Worm (Caenorhabditis elegans) whole organism, L1 larva: Measurements from ENCODE around the gene F58B3.6.

Experiments used
- C34B4.2 ChIP-seq: sonication (generic microtip); optimal IDR thresholded peaks from 2 replicates; lab custom pipeline; 2017; ENCODE audit warnings: mild to moderate bottlenecking, missing genetic modification characterization, missing compliant biosample characterization
- alr-1 ChIP-seq: fragments of 200-800 bp; sonication (Bioruptor generic); optimal IDR thresholded peaks from 2 replicates; lab custom pipeline; 2018; ENCODE audit warnings: borderline replicate concordance, mild to moderate bottlenecking, missing genetic modification characterization, missing compliant biosample characterization
- aly-2 ChIP-seq: fragments of 150-350 bp; optimal IDR thresholded peaks from 2 replicates; lab custom pipeline; 2014; ENCODE audit warnings: missing biosample characterization, missing genetic modification characterization
- ama-1 ChIP-seq: fragments of 150-350 bp; optimal IDR thresholded peaks from 2 replicates; lab custom pipeline; 2014
- blmp-1 ChIP-seq: fragments of 150-350 bp; optimal IDR thresholded peaks from 2 replicates; lab custom pipeline; 2014; ENCODE audit warnings: missing biosample characterization, missing genetic modification characterization
- ceh-82 ChIP-seq, 3 experiments: fragments of 150-350 bp in 1 of 3; sonication (generic microtip) in 2 of 3; optimal IDR thresholded peaks; 2 replicates each; lab custom pipeline; 2014 to 2017; ENCODE audit warnings: missing biosample characterization in 3 of 3, missing genetic modification characterization in 3 of 3
- ceh-90 ChIP-seq: sonication (generic microtip); optimal IDR thresholded peaks from 2 replicates; lab custom pipeline; 2016; ENCODE audit warnings: missing genetic modification characterization, missing compliant biosample characterization
- ces-1 ChIP-seq: fragments of 150-350 bp; optimal IDR thresholded peaks from 2 replicates; lab custom pipeline; 2014; ENCODE audit warnings: missing biosample characterization, missing genetic modification reagents, missing genetic modification characterization
- dpl-1 ChIP-seq, 3 experiments: fragments of 150-350 bp in 2 of 3; sonication (generic microtip) in 1 of 3; optimal IDR thresholded peaks; 2 replicates each; lab custom pipeline; 2014 to 2017; ENCODE audit warnings: missing biosample characterization in 3 of 3, missing genetic modification characterization in 3 of 3, missing genetic modification reagents in 3 of 3
- efl-1 ChIP-seq, 4 experiments: fragments of 150-350 bp; optimal IDR thresholded peaks in 3 of 4; peaks in 1 of 4; 1 replicate in 1 of 4; 2 replicates in 3 of 4; lab custom pipeline; 2014; ENCODE audit warnings: missing biosample characterization in 2 of 4, missing genetic modification characterization in 2 of 4, missing genetic modification reagents in 2 of 4
- efl-3 ChIP-seq: fragments of 200-800 bp; sonication (Bioruptor generic); optimal IDR thresholded peaks from 2 replicates; lab custom pipeline; 2018; ENCODE audit warnings: mild to moderate bottlenecking, missing genetic modification characterization, missing compliant biosample characterization
- egl-13 ChIP-seq: sonication (generic microtip); optimal IDR thresholded peaks from 2 replicates; lab custom pipeline; 2016; ENCODE audit warnings: missing genotype, missing genetic modification reagents, missing genetic modification characterization, missing compliant biosample characterization
- elt-3 ChIP-seq, 6 experiments: fragments of 150-350 bp in 1 of 6; sonication (generic microtip); optimal IDR thresholded peaks; 2 replicates each; lab custom pipeline; 2017 to 2018; ENCODE audit warnings: missing biosample characterization in 6 of 6, missing genetic modification characterization in 6 of 6, inconsistent platforms in 1 of 6
- ets-5 ChIP-seq: fragments of 200-800 bp; sonication (Bioruptor generic); IDR thresholded peaks from 2 replicates; pipeline ENCODE4 v1.3.6; 2022; ENCODE audit warnings: missing genetic modification characterization, missing compliant biosample characterization
- fkh-10 ChIP-seq: sonication (generic microtip); optimal IDR thresholded peaks from 2 replicates; lab custom pipeline; 2017; ENCODE audit warnings: missing biosample characterization, missing genetic modification reagents, missing genetic modification characterization
- fkh-4 ChIP-seq: sonication (generic microtip); optimal IDR thresholded peaks from 2 replicates; lab custom pipeline; 2016; ENCODE audit warnings: missing compliant biosample characterization, missing genetic modification characterization, borderline replicate concordance
- fkh-8 ChIP-seq: sonication (generic microtip); optimal IDR thresholded peaks from 2 replicates; lab custom pipeline; 2016; ENCODE audit warnings: mild to moderate bottlenecking, missing genetic modification characterization, missing compliant biosample characterization
- hlh-17 ChIP-seq: fragments of 200-800 bp; sonication (Bioruptor generic); optimal IDR thresholded peaks from 2 replicates; lab custom pipeline; 2018; ENCODE audit warnings: missing genetic modification characterization, mild to moderate bottlenecking, missing compliant biosample characterization, moderate library complexity, borderline replicate concordance
- hlh-4 ChIP-seq: sonication (generic microtip); optimal IDR thresholded peaks from 2 replicates; lab custom pipeline; 2016; ENCODE audit warnings: mild to moderate bottlenecking, missing genetic modification characterization, missing compliant biosample characterization
- hpl-2 ChIP-seq: fragments of 150-350 bp; optimal IDR thresholded peaks from 2 replicates; lab custom pipeline; 2014; ENCODE audit warnings: missing biosample characterization, missing genetic modification reagents, missing genetic modification characterization
- jun-1 ChIP-seq: fragments of 150-350 bp; optimal IDR thresholded peaks from 2 replicates; lab custom pipeline; 2014; ENCODE audit warnings: missing biosample characterization, missing genetic modification reagents, missing genetic modification characterization
- lin-13 ChIP-seq: fragments of 150-350 bp; optimal IDR thresholded peaks from 2 replicates; lab custom pipeline; 2014; ENCODE audit warnings: missing biosample characterization, missing genetic modification reagents, missing genetic modification characterization
- lin-14 ChIP-seq: fragments of 200-800 bp; sonication (Bioruptor generic); optimal IDR thresholded peaks from 2 replicates; lab custom pipeline; 2018; ENCODE audit warnings: mild to moderate bottlenecking, missing genetic modification characterization, moderate library complexity, missing compliant biosample characterization
- lin-15B ChIP-seq: fragments of 150-350 bp; sonication (generic microtip); optimal IDR thresholded peaks from 3 replicates; lab custom pipeline; 2014; ENCODE audit warnings: missing biosample characterization, missing genetic modification characterization
- lin-35 ChIP-seq, 2 experiments: fragments of 150-350 bp; optimal IDR thresholded peaks; 2 replicates each; lab custom pipeline; 2014; ENCODE audit warnings: missing biosample characterization in 2 of 2, missing genetic modification characterization in 2 of 2, missing genetic modification reagents in 2 of 2
- lin-39 ChIP-seq: fragments of 150-350 bp; optimal IDR thresholded peaks from 2 replicates; lab custom pipeline; 2014; ENCODE audit warnings: missing biosample characterization, missing genetic modification reagents, missing genetic modification characterization
- mep-1 ChIP-seq: fragments of 150-350 bp; optimal IDR thresholded peaks from 2 replicates; lab custom pipeline; 2014; ENCODE audit warnings: missing biosample characterization, missing genetic modification characterization
- nhr-12 ChIP-seq: sonication (generic microtip); optimal IDR thresholded peaks from 2 replicates; lab custom pipeline; 2017; ENCODE audit warnings: missing biosample characterization, missing genetic modification characterization
- nhr-47 ChIP-seq: sonication (generic microtip); optimal IDR thresholded peaks from 2 replicates; lab custom pipeline; 2016; ENCODE audit warnings: mild to moderate bottlenecking, missing genetic modification characterization, moderate library complexity, missing compliant biosample characterization
- nhr-71 ChIP-seq: sonication (generic microtip); optimal IDR thresholded peaks from 2 replicates; lab custom pipeline; 2016; ENCODE audit warnings: mild to moderate bottlenecking, missing genetic modification characterization, moderate library complexity, missing compliant biosample characterization
- nhr-77 ChIP-seq: fragments of 150-350 bp; optimal IDR thresholded peaks from 2 replicates; lab custom pipeline; 2014; ENCODE audit warnings: missing biosample characterization, missing genetic modification characterization
- nhr-90 ChIP-seq: sonication (generic microtip); optimal IDR thresholded peaks from 2 replicates; lab custom pipeline; 2016; ENCODE audit warnings: mild to moderate bottlenecking, missing genetic modification characterization, missing compliant biosample characterization; ENCODE audit not compliant: poor library complexity
- pax-3 ChIP-seq: fragments of 200-800 bp; sonication (Bioruptor generic); optimal IDR thresholded peaks from 2 replicates; lab custom pipeline; 2018; ENCODE audit warnings: mild to moderate bottlenecking, missing genetic modification characterization, moderate library complexity, missing compliant biosample characterization
- pqm-1 ChIP-seq: sonication (generic microtip); optimal IDR thresholded peaks from 3 replicates; lab custom pipeline; 2017; ENCODE audit warnings: missing biosample characterization, missing genetic modification characterization
- rnt-1 ChIP-seq: sonication (generic microtip); optimal IDR thresholded peaks from 2 replicates; lab custom pipeline; 2016; ENCODE audit warnings: mild to moderate bottlenecking, missing genetic modification characterization, moderate library complexity, missing compliant biosample characterization
- skn-1 ChIP-seq: fragments of 150-350 bp; optimal IDR thresholded peaks from 2 replicates; lab custom pipeline; 2014; ENCODE audit warnings: missing biosample characterization, missing genetic modification characterization
- snu-23 ChIP-seq: sonication (generic microtip); optimal IDR thresholded peaks from 2 replicates; lab custom pipeline; 2016; ENCODE audit warnings: missing genetic modification characterization, missing compliant biosample characterization
- sox-4 ChIP-seq: sonication (generic microtip); optimal IDR thresholded peaks from 2 replicates; lab custom pipeline; 2016; ENCODE audit warnings: missing genetic modification characterization, missing compliant biosample characterization
- sup-37 ChIP-seq: fragments of 200-800 bp; sonication (Bioruptor generic); optimal IDR thresholded peaks from 2 replicates; lab custom pipeline; 2018; ENCODE audit warnings: mild to moderate bottlenecking, missing genetic modification characterization, missing compliant biosample characterization
- swsn-7 ChIP-seq: sonication (generic microtip); optimal IDR thresholded peaks from 2 replicates; lab custom pipeline; 2016; ENCODE audit warnings: missing genetic modification characterization, missing compliant biosample characterization
- unc-30 ChIP-seq: sonication (generic microtip); optimal IDR thresholded peaks from 2 replicates; lab custom pipeline; 2017; ENCODE audit warnings: missing biosample characterization, missing genetic modification characterization
- unc-86 ChIP-seq: sonication (generic microtip); optimal IDR thresholded peaks from 2 replicates; lab custom pipeline; 2016; ENCODE audit warnings: missing genetic modification characterization, missing compliant biosample characterization
- unc-98 ChIP-seq: fragments of 200-800 bp; sonication (Bioruptor generic); IDR thresholded peaks from 2 replicates; pipeline ENCODE4 v1.3.6; 2022; ENCODE audit warnings: missing genetic modification characterization, missing compliant biosample characterization
- xbp-1 ChIP-seq: sonication (generic microtip); optimal IDR thresholded peaks from 2 replicates; lab custom pipeline; 2016; ENCODE audit warnings: missing genetic modification characterization, missing compliant biosample characterization
- zip-4 ChIP-seq: fragments of 200-800 bp; sonication (Bioruptor generic); optimal IDR thresholded peaks from 2 replicates; lab custom pipeline; 2018; ENCODE audit warnings: mild to moderate bottlenecking, missing genetic modification characterization, moderate library complexity, missing compliant biosample characterization
- ztf-11 ChIP-seq, 2 experiments: sonication (generic microtip); optimal IDR thresholded peaks; 2 replicates each; lab custom pipeline; 2016 to 2017; ENCODE audit warnings: missing genetic modification characterization in 2 of 2, missing biosample characterization in 1 of 2, missing compliant biosample characterization in 1 of 2

Gene F58B3.6

DNA sequence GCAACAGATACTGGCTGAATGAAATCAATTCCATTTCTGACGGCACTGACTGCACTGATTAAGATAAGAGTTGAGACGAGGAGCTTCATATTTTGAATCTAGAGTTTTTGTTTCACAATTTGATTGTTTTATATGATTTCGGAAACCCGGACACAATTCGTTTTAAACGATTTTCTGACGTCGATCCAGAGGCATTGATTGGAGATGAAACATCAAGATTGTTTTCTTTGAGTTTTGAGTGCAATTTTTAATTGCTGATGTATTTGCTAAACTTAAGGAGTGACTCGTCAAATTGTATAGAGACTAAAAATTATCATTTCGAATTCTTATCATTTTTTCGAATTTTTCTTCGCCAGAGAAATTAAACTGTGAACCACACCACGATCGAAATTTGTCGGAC, 8.6 kb upstream of the F58B3.6 start, which contains the start of gene lys-6:
Gene lys-6, minus strand, starts transcription at position 101 of the 400 bp plus-strand sequence.
- TF ChIP-seq sup-37 (GFP tag; lab: Kevin White, UChicago) = no peak
- no peak for TF ChIP-seq lin-35 (GFP tag; optimal IDR thresholded peaks at IDR 0.05; lab: Kevin White, UChicago)
- TF ChIP-seq ces-1 (GFP tag; lab: Kevin White, UChicago) = no peak
- no peak for TF ChIP-seq sox-4 (tag; lab: Kevin White, UChicago)
- TF ChIP-seq mep-1 (tag; lab: Kevin White, UChicago) = no peak
- TF ChIP-seq pqm-1 = no peak
- no peak for TF ChIP-seq efl-1 (optimal IDR thresholded peaks at IDR 0.05; lab: Kevin White, UChicago)
- peak in 1 of 2 experiments; percentile 68 for TF ChIP-seq efl-1 (GFP tag; optimal IDR thresholded peaks at IDR 0.05 in 1 of 2; lab: Kevin White, UChicago)
- TF ChIP-seq, all 84 proteins: peak for 1

ce11 chrIV:11631750-11632149, 4.7 kb upstream of the F58B3.6 start, which contains the start of gene F58B3.4:
Gene F58B3.4, minus strand, starts transcription at chrIV:11631850.
- TF ChIP-seq unc-86 (tag; lab: Kevin White, UChicago) = no peak
- TF ChIP-seq blmp-1 (tag; lab: Kevin White, UChicago) = no peak
- TF ChIP-seq hlh-4 = no peak
- no peak for TF ChIP-seq snu-23
- no peak for TF ChIP-seq ztf-11 (tag; optimal IDR thresholded peaks at IDR 0.05; lab: Kevin White, UChicago)
- TF ChIP-seq nhr-90 = no peak
- no peak for TF ChIP-seq fkh-10 (GFP tag; lab: Kevin White, UChicago)
- no peak for TF ChIP-seq alr-1 (tag; lab: Kevin White, UChicago)

ce11 chrIV:11635437-11636408, 725 bp upstream of the F58B3.6 start, which contains the start of gene mars-1:
Gene mars-1, minus strand, starts transcription at chrIV:11635487.
- TF ChIP-seq rnt-1 (peak; percentile 72), nhr-71 (tag; lab: Kevin White, UChicago) (peak; percentile 89), skn-1 (peak; percentile 34), aly-2 (peak; percentile 55), fkh-8 (tag; lab: Kevin White, UChicago) (peak; percentile 86), xbp-1 (peak; percentile 77), efl-3 (GFP tag; lab: Kevin White, UChicago) (no peak), jun-1 (tag; lab: Kevin White, UChicago) (peak; percentile 60), unc-30 (no peak), lin-15B (tag; lab: Kevin White, UChicago) (peak; percentile 52), nhr-47 (peak; percentile 82), pax-3 (peak; percentile 81), hpl-2 (GFP tag; lab: Kevin White, UChicago) (peak; percentile 68), nhr-77 (peak; percentile 74), C34B4.2 (tag; lab: Kevin White, UChicago) (no peak), ceh-82 (tag; optimal IDR thresholded peaks at IDR 0.05; lab: Kevin White, UChicago) (peak; percentile 12 to 53 (median 49)), egl-13 (peak; percentile 56), ets-5 (no peak), fkh-4 (tag; lab: Kevin White, UChicago) (no peak), ceh-90 (tag; lab: Kevin White, UChicago) (peak; percentile 45), elt-3 (tag; optimal IDR thresholded peaks at IDR 0.05; lab: Kevin White, UChicago) (peak in 1 of 6 experiments; percentile 14), zip-4 (GFP tag; lab: Kevin White, UChicago) (no peak), nhr-12 (tag; lab: Kevin White, UChicago) (no peak), ama-1 (lab: Kevin White, UChicago) (no peak), swsn-7 (tag; lab: Kevin White, UChicago) (peak; percentile 63), unc-98 (GFP tag; lab: Robert Waterston, UW) (peak; percentile 7; the same call in 1 of the 2 replicates), dpl-1 (GFP tag; optimal IDR thresholded peaks at IDR 0.05; lab: Kevin White, UChicago) (peak; percentile 53 to 63 (median 61)), lin-14 (GFP tag; lab: Kevin White, UChicago) (peak; percentile 84), lin-13 (peak; percentile 30), hlh-17 (no peak), efl-1 (optimal IDR thresholded peaks at IDR 0.05; lab: Kevin White, UChicago) (peak; percentile 70 to 72), efl-1 (GFP tag; optimal IDR thresholded peaks at IDR 0.05 in 1 of 2; lab: Kevin White, UChicago) (peak; percentile 58 to 89), lin-39 (tag; lab: Kevin White, UChicago) (no peak)
